Worm (Caenorhabditis elegans) whole organism, L1 larva: ENCODE results near the gene C07D10.5.

Experiments
- egl-13 ChIP-seq: sonication (generic microtip); optimal IDR thresholded peaks from 2 replicates; lab custom pipeline; 2016; ENCODE audit warnings: missing genotype, missing genetic modification reagents, missing genetic modification characterization, missing compliant biosample characterization
- fkh-10 ChIP-seq: sonication (generic microtip); optimal IDR thresholded peaks from 2 replicates; lab custom pipeline; 2017; ENCODE audit warnings: missing biosample characterization, missing genetic modification reagents, missing genetic modification characterization
- lin-13 ChIP-seq: fragments of 150-350 bp; optimal IDR thresholded peaks from 2 replicates; lab custom pipeline; 2014; ENCODE audit warnings: missing biosample characterization, missing genetic modification reagents, missing genetic modification characterization
- lin-39 ChIP-seq: fragments of 150-350 bp; optimal IDR thresholded peaks from 2 replicates; lab custom pipeline; 2014; ENCODE audit warnings: missing biosample characterization, missing genetic modification reagents, missing genetic modification characterization
- lsy-2 ChIP-seq, 2 experiments: fragments of 150-350 bp; optimal IDR thresholded peaks; 2 replicates each; lab custom pipeline; 2014; ENCODE audit warnings: missing biosample characterization in 2 of 2, missing genetic modification characterization in 2 of 2
- rnt-1 ChIP-seq: sonication (generic microtip); optimal IDR thresholded peaks from 2 replicates; lab custom pipeline; 2016; ENCODE audit warnings: mild to moderate bottlenecking, missing genetic modification characterization, moderate library complexity, missing compliant biosample characterization
- unc-30 ChIP-seq: sonication (generic microtip); optimal IDR thresholded peaks from 2 replicates; lab custom pipeline; 2017; ENCODE audit warnings: missing biosample characterization, missing genetic modification characterization

ce11 chrII:7398712-7399111 lies 17.4 kb downstream of the C07D10.5 start, which contains the start of gene C07D10.1:
- TF ChIP-seq rnt-1 (no peak), unc-30 (tag; lab: Kevin White, UChicago) (no peak), lin-13 (GFP tag; lab: Kevin White, UChicago) (no peak), lin-39 (tag; lab: Kevin White, UChicago) (no peak), fkh-10 (GFP tag; lab: Kevin White, UChicago) (no peak), lsy-2 (tag; optimal IDR thresholded peaks at IDR 0.05; lab: Kevin White, UChicago) (no peak), egl-13 (tag; lab: Kevin White, UChicago) (no peak)
